Fruit fly (Drosophila melanogaster) whole organism, wandering third instar larva: ENCODE measurements around the gene CG4553.

Source experiments
- Abd-B ChIP-seq: fragments of >200 bp; optimal IDR thresholded peaks from 2 replicates; lab custom pipeline; 2017; ENCODE audit warnings: missing biosample characterization, missing genetic modification characterization
- CG32264 ChIP-seq: fragments of 200-800 bp; sonication (Bioruptor generic); optimal IDR thresholded peaks from 2 replicates; lab custom pipeline; 2016; ENCODE audit warnings: missing biosample characterization, missing genetic modification characterization
- CG9705 ChIP-seq: fragments of 200-800 bp; sonication (Bioruptor generic); optimal IDR thresholded peaks from 2 replicates; lab custom pipeline; 2018; ENCODE audit warnings: missing biosample characterization, mild to moderate bottlenecking, missing genetic modification characterization
- Dfd ChIP-seq: fragments of >200 bp; optimal IDR thresholded peaks from 2 replicates; lab custom pipeline; 2017; ENCODE audit warnings: missing biosample characterization, missing genetic modification characterization
- Dif ChIP-seq: fragments of 200-275, 200-300 bp; sonication (Bioruptor generic); optimal IDR thresholded peaks from 2 replicates; lab custom pipeline; 2018; ENCODE audit warnings: missing biosample characterization, missing genetic modification characterization; ENCODE audit not compliant: partially characterized antibody
- GATAd ChIP-seq: sonication (Bioruptor generic); optimal IDR thresholded peaks from 2 replicates; lab custom pipeline; 2016; ENCODE audit warnings: missing biosample characterization, missing genetic modification characterization
- HLH106 ChIP-seq: fragments of 200-800 bp; optimal IDR thresholded peaks from 3 replicates; lab custom pipeline; 2019; ENCODE audit warnings: missing biosample characterization, mild to moderate bottlenecking, missing genetic modification characterization, moderate library complexity
- Hnf4 ChIP-seq: fragments of 200-800 bp; sonication (Bioruptor generic); optimal IDR thresholded peaks from 2 replicates; lab custom pipeline; 2016; ENCODE audit warnings: missing biosample characterization, mild to moderate bottlenecking, missing genetic modification characterization
- Hr78 ChIP-seq: fragments of >200 bp; optimal IDR thresholded peaks from 2 replicates; lab custom pipeline; 2017; ENCODE audit warnings: missing biosample characterization, missing genetic modification characterization
- Hr83 ChIP-seq: fragments of 200-300 bp; sonication (Bioruptor generic); optimal IDR thresholded peaks from 2 replicates; lab custom pipeline; 2016; ENCODE audit warnings: missing biosample characterization, mild to moderate bottlenecking, missing genetic modification characterization, moderate library complexity; ENCODE audit not compliant: poor library complexity, severe bottlenecking
- Jra ChIP-seq: sonication (Bioruptor generic); optimal IDR thresholded peaks from 2 replicates; lab custom pipeline; 2016; ENCODE audit warnings: missing biosample characterization, missing genetic modification characterization
- Mio ChIP-seq: sonication (Bioruptor generic); optimal IDR thresholded peaks from 2 replicates; lab custom pipeline; 2016; ENCODE audit warnings: missing biosample characterization, missing genetic modification characterization
- Myc ChIP-seq: fragments of >200 bp; optimal IDR thresholded peaks from 2 replicates; lab custom pipeline; 2017
- N ChIP-seq: fragments of >200 bp; optimal IDR thresholded peaks from 2 replicates; lab custom pipeline; 2018; ENCODE audit warnings: missing biosample characterization, missing external identifiers, missing genetic modification characterization
- OdsH ChIP-seq: fragments of 200-800 bp; sonication (Bioruptor generic); optimal IDR thresholded peaks from 2 replicates; lab custom pipeline; 2016; ENCODE audit warnings: missing biosample characterization, mild to moderate bottlenecking, missing genetic modification characterization
- Rel ChIP-seq, 2 experiments: fragments of 200-800 bp; sonication (Bioruptor generic) in 1 of 2; optimal IDR thresholded peaks; 2 replicates in 1 of 2; 3 replicates in 1 of 2; lab custom pipeline; 2016 to 2019; ENCODE audit warnings: mild to moderate bottlenecking in 2 of 2, missing biosample characterization in 2 of 2, missing genetic modification characterization in 2 of 2, moderate library complexity in 1 of 2
- Sp1 ChIP-seq: fragments of 200-800 bp; sonication (Bioruptor generic); optimal IDR thresholded peaks from 3 replicates; lab custom pipeline; 2019; ENCODE audit warnings: missing biosample characterization, mild to moderate bottlenecking, missing genetic modification characterization, moderate library complexity
- Vsx2 ChIP-seq: fragments of 200-300, 225-300 bp; sonication (Bioruptor generic); optimal IDR thresholded peaks from 2 replicates; lab custom pipeline; 2018; ENCODE audit warnings: missing biosample characterization, missing genetic modification characterization; ENCODE audit not compliant: partially characterized antibody
- br ChIP-seq: fragments of 200-800 bp; sonication (Bioruptor generic); optimal IDR thresholded peaks from 2 replicates; lab custom pipeline; 2016; ENCODE audit warnings: missing biosample characterization, missing genetic modification characterization
- brk ChIP-seq: fragments of 200-800 bp; sonication (Bioruptor generic); optimal IDR thresholded peaks from 2 replicates; lab custom pipeline; 2016; ENCODE audit warnings: missing biosample characterization, mild to moderate bottlenecking, missing genetic modification characterization
- dl ChIP-seq, 2 experiments: fragments of 175-275, 200-275 bp in 1 of 2; fragments of 200-275 bp in 1 of 2; sonication (Bioruptor generic); optimal IDR thresholded peaks; lab custom pipeline; 2018; ENCODE audit warnings: mild to moderate bottlenecking in 2 of 2, missing biosample characterization in 2 of 2, missing genetic modification characterization in 2 of 2, moderate library complexity in 2 of 2; ENCODE audit not compliant: partially characterized antibody in 2 of 2, insufficient read depth in 1 of 2
- dmrt93B ChIP-seq: fragments of 200-800 bp; sonication (Bioruptor generic); optimal IDR thresholded peaks from 2 replicates; lab custom pipeline; 2018; ENCODE audit warnings: missing biosample characterization, mild to moderate bottlenecking, missing genetic modification characterization
- dsf ChIP-seq: sonication (Bioruptor generic); optimal IDR thresholded peaks from 2 replicates; lab custom pipeline; 2016; ENCODE audit warnings: missing biosample characterization, missing genetic modification characterization, borderline replicate concordance
- ey ChIP-seq: fragments of 200-800 bp; sonication (Bioruptor generic); optimal IDR thresholded peaks from 2 replicates; lab custom pipeline; 2016; ENCODE audit warnings: missing biosample characterization, missing genetic modification characterization
- foxo ChIP-seq, 2 experiments: fragments of 200-800 bp; sonication (Bioruptor generic); optimal IDR thresholded peaks; 2 replicates in 1 of 2; 3 replicates in 1 of 2; lab custom pipeline; 2016 to 2017; ENCODE audit warnings: missing biosample characterization in 2 of 2, missing genetic modification characterization in 2 of 2
- fru ChIP-seq: fragments of 200-800 bp; sonication (Bioruptor generic); optimal IDR thresholded peaks from 3 replicates; lab custom pipeline; 2016; ENCODE audit warnings: missing biosample characterization, mild to moderate bottlenecking, missing genetic modification characterization
- h ChIP-seq: fragments of 200-800 bp; sonication (Bioruptor generic); optimal IDR thresholded peaks from 3 replicates; lab custom pipeline; 2016; ENCODE audit warnings: missing biosample characterization, mild to moderate bottlenecking, missing genetic modification characterization
- jim ChIP-seq: fragments of 175-275, 200-325 bp; sonication (Bioruptor generic); optimal IDR thresholded peaks from 2 replicates; lab custom pipeline; 2016; ENCODE audit warnings: missing biosample characterization, mild to moderate bottlenecking, missing genetic modification characterization
- lola ChIP-seq: fragments of >200 bp; optimal IDR thresholded peaks from 2 replicates; lab custom pipeline; 2017; ENCODE audit warnings: missing biosample characterization, missing genetic modification characterization
- pan ChIP-seq: fragments of >200 bp; optimal IDR thresholded peaks from 2 replicates; lab custom pipeline; 2017
- psq ChIP-seq: fragments of 200-800 bp; sonication (Bioruptor generic); optimal IDR thresholded peaks from 3 replicates; lab custom pipeline; 2017; ENCODE audit warnings: missing biosample characterization, mild to moderate bottlenecking, missing genetic modification characterization, moderate library complexity
- rgr ChIP-seq: fragments of 200-800 bp; sonication (Bioruptor generic); optimal IDR thresholded peaks from 3 replicates; lab custom pipeline; 2016; ENCODE audit warnings: missing biosample characterization, mild to moderate bottlenecking, missing genetic modification characterization
- sage ChIP-seq: fragments of 200-800 bp; sonication (Bioruptor generic); optimal IDR thresholded peaks from 2 replicates; lab custom pipeline; 2016; ENCODE audit warnings: missing biosample characterization, mild to moderate bottlenecking, missing genetic modification characterization
- sv ChIP-seq: fragments of 200-800 bp; sonication (Bioruptor generic); optimal IDR thresholded peaks from 3 replicates; lab custom pipeline; 2016; ENCODE audit warnings: missing biosample characterization, missing genetic modification characterization
- tai ChIP-seq: sonication (Bioruptor generic); optimal IDR thresholded peaks from 2 replicates; lab custom pipeline; 2016; ENCODE audit warnings: missing biosample characterization, missing genetic modification characterization
- usp ChIP-seq: fragments of >200 bp; optimal IDR thresholded peaks from 2 replicates; lab custom pipeline; 2017; ENCODE audit warnings: missing biosample characterization, missing genetic modification characterization
- woc ChIP-seq: sonication (Bioruptor generic); optimal IDR thresholded peaks from 2 replicates; lab custom pipeline; 2016; ENCODE audit warnings: missing biosample characterization, mild to moderate bottlenecking, missing genetic modification characterization

CG4553 gene

DNA sequence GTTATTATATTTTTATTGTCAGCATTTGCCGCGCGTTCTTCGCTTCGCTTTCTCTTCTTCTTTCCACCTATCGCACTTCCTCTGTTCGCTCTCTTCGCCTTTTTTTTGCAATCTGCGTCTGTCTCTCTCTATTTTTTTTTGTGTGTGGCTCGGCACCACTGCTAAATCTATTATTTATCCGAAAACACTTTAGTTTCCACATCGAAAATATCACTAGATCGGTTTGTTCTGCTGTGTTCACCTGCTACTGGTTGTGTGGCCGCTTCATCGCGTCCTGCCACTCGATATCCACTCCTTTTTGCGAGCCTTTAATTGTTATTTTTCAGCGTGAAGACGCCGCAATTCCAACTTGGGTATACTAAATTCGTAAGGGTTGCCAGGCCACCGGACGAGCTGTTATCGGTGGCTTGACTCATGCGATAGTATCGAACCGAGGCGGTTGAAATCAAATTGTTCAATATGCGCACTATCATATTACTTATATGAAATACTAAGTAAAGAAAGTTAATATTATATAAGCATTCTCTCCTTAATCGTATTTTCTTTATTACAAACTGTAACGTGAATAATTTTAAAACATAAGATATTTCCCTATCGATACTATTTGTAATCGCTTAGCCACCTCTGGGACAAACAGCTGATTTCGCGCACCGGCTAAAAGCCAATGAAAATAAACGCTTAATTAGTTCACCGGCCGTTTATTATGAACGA lies 5.9 kb upstream of the CG4553 start, which contains the start of the genes XNP, CG42488 and CG5116:
Gene XNP, minus strand, starts transcription at position 372 of the 711 bp plus-strand sequence.
Gene CG42488, plus strand, starts transcription at position 636 of the 711 bp plus-strand sequence.
Gene CG5116, plus strand, starts transcription at position 636 of the 711 bp plus-strand sequence.
- TF ChIP-seq woc (GFP tag; lab: Kevin White, UChicago) (no peak), h (GFP tag; lab: Kevin White, UChicago) (no peak), CG9705 (GFP tag; lab: Kevin White, UChicago) (peak; percentile 61), CG32264 (GFP tag; lab: Kevin White, UChicago) (no peak), tai (GFP tag; lab: Kevin White, UChicago) (no peak), psq (GFP tag; lab: Kevin White, UChicago) (peak; percentile 99), pan (lab: Kevin White, UChicago) (no peak), dl (GFP tag; optimal IDR thresholded peaks at IDR 0.05; lab: Kevin White, UChicago; ENCODE audit: insufficient read depth in 1 of 2, partially characterized antibody in 2 of 2) (no peak), rgr (GFP tag; lab: Kevin White, UChicago) (no peak), Vsx2 (GFP tag; lab: Kevin White, UChicago) (peak; percentile 58), dmrt93B (GFP tag; lab: Kevin White, UChicago) (no peak), GATAd (no peak), usp (no peak), lola (no peak), Hr78 (GFP tag; lab: Kevin White, UChicago) (no peak), Hr83 (GFP tag; lab: Kevin White, UChicago) (peak; percentile 45), dsf (GFP tag; lab: Kevin White, UChicago) (no peak), Rel (GFP tag; optimal IDR thresholded peaks at IDR 0.05; lab: Kevin White, UChicago) (no peak), Rel (tag; optimal IDR thresholded peaks at IDR 0.05; lab: Kevin White, UChicago) (peak; percentile 34), Sp1 (GFP tag; lab: Kevin White, UChicago) (peak; percentile 61), ey (GFP tag; lab: Kevin White, UChicago) (peak; percentile 36), Abd-B (GFP tag; lab: Kevin White, UChicago) (no peak), Dfd (GFP tag; lab: Kevin White, UChicago) (no peak), jim (GFP tag; lab: Kevin White, UChicago) (no peak), Jra (GFP tag; lab: Kevin White, UChicago) (no peak), HLH106 (tag; lab: Kevin White, UChicago) (peak; percentile 69), N (no peak), Mio (GFP tag; lab: Kevin White, UChicago) (no peak), OdsH (GFP tag; lab: Kevin White, UChicago) (peak; percentile 30), fru (no peak), sage (GFP tag; lab: Kevin White, UChicago) (no peak), brk (GFP tag; lab: Kevin White, UChicago) (no peak), Myc (lab: Kevin White, UChicago) (no peak), sv (GFP tag; lab: Kevin White, UChicago) (peak; percentile 1), Dif (GFP tag; lab: Kevin White, UChicago) (no peak)

DNA sequence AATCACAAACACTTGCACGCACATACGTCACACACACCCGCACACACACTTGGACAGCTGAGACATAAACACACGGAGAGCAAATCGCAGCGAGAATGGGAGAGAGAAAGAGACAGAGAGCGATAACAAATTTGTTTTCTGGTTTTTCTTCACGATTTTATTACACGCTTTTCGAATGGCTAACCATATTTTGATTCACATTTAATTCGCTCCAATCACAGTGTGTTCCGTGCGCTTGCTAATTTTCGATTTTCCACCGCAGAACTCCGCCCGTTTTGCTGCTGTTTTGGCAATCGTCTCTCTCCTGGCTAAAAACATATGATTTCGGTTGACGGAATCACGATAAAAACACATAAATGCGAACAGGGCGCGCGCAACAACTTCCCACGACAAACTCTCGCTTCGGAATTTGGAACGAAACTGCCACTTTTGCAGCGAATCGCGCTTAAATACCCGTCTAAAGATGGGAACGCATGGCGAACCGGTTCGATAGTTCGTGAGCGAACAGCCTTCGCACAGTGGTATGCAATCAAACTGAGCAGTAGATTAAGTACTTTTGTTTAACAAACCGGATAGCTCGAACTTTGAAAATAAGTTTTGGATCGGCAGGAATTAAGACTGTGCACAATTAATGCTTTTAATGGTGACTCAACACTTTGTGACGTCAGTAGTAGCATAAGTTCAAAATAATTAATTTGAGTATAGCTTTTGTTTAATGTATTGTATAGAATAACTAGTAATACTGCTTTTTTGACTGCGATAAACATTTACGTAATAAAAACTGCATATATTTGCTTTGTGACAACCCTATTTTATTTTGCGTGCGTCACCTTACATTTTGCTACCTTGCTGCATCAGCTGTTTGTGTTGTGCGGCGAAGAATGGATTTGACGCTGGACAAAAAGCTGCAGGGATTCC lies 3.8 kb downstream of the CG4553 start, which contains the start of the genes Fur1 and Vps33B:
Gene Fur1, minus strand, starts transcription at position 424 of the 918 bp plus-strand sequence.
Gene Vps33B, plus strand, starts transcription at position 856 of the 918 bp plus-strand sequence.
- TF ChIP-seq Abd-B (GFP tag; lab: Kevin White, UChicago), result no peak
- peak; percentile 96 for TF ChIP-seq OdsH (GFP tag; lab: Kevin White, UChicago)
- no peak for TF ChIP-seq tai (GFP tag; lab: Kevin White, UChicago)
- peak; percentile 47 for TF ChIP-seq Myc (lab: Kevin White, UChicago)
- TF ChIP-seq h (GFP tag; lab: Kevin White, UChicago), result peak; percentile 98
- no peak for TF ChIP-seq Vsx2 (GFP tag; lab: Kevin White, UChicago)
- peak; percentile 88 for TF ChIP-seq psq (GFP tag; lab: Kevin White, UChicago)
- no peak for TF ChIP-seq Dfd (GFP tag; lab: Kevin White, UChicago)
- peak; percentile 92 for TF ChIP-seq dsf (GFP tag; lab: Kevin White, UChicago)
- TF ChIP-seq brk (GFP tag; lab: Kevin White, UChicago), result no peak
- peak; percentile 94 for TF ChIP-seq Sp1 (GFP tag; lab: Kevin White, UChicago)
- TF ChIP-seq Hnf4 (GFP tag; lab: Kevin White, UChicago), result peak; percentile 96
- peak in 1 of 2 experiments; percentile 33 for TF ChIP-seq dl (GFP tag; optimal IDR thresholded peaks at IDR 0.05; lab: Kevin White, UChicago; ENCODE audit: insufficient read depth in 1 of 2, partially characterized antibody in 2 of 2)
- peak; percentile 95 for TF ChIP-seq GATAd
- TF ChIP-seq lola, result no peak
- TF ChIP-seq Hr78 (GFP tag; lab: Kevin White, UChicago), result no peak
- TF ChIP-seq Dif (GFP tag; lab: Kevin White, UChicago), result peak; percentile 71
- peak; percentile 92 for TF ChIP-seq CG9705 (GFP tag; lab: Kevin White, UChicago)
- TF ChIP-seq jim (GFP tag; lab: Kevin White, UChicago), result peak; percentile 50
- peak; percentile 91 for TF ChIP-seq CG32264 (GFP tag; lab: Kevin White, UChicago)
- TF ChIP-seq fru, result peak; percentile 98
- TF ChIP-seq usp, result no peak
- peak; percentile 99 for TF ChIP-seq sv (GFP tag; lab: Kevin White, UChicago)
- peak; percentile 85 to 98 for TF ChIP-seq foxo (GFP tag; optimal IDR thresholded peaks at IDR 0.05; lab: Kevin White, UChicago)
- peak; percentile 96 for TF ChIP-seq HLH106 (tag; lab: Kevin White, UChicago)
- no peak for TF ChIP-seq pan (lab: Kevin White, UChicago)
- peak; percentile 98 for TF ChIP-seq br
- peak; percentile 96 for TF ChIP-seq rgr (GFP tag; lab: Kevin White, UChicago)
- peak; percentile 95 for TF ChIP-seq Hr83 (GFP tag; lab: Kevin White, UChicago)
- TF ChIP-seq Mio (GFP tag; lab: Kevin White, UChicago), result peak; percentile 67
- TF ChIP-seq dmrt93B (GFP tag; lab: Kevin White, UChicago), result peak; percentile 95
- TF ChIP-seq ey (GFP tag; lab: Kevin White, UChicago), result peak; percentile 98
- no peak for TF ChIP-seq N
- peak; percentile 42 for TF ChIP-seq Rel (GFP tag; optimal IDR thresholded peaks at IDR 0.05; lab: Kevin White, UChicago)
- TF ChIP-seq Rel (tag; optimal IDR thresholded peaks at IDR 0.05; lab: Kevin White, UChicago), result peak; percentile 85
- peak; percentile 89 for TF ChIP-seq sage (GFP tag; lab: Kevin White, UChicago)
